Fruit fly (Drosophila melanogaster) whole organism, pupa: ENCODE data around the gene Cpr72Eb.

Experiments used
- CG10348 ChIP-seq: fragments of 200-800 bp; sonication (Bioruptor generic); IDR thresholded peaks from 2 replicates; pipeline ENCODE4 v1.3.6; 2022; ENCODE audit warnings: missing biosample characterization, missing genetic modification characterization
- CG12605 ChIP-seq: fragments of 200-800 bp; sonication (Bioruptor generic); IDR thresholded peaks from 2 replicates; pipeline ENCODE4 v1.3.6; 2022; ENCODE audit warnings: missing biosample characterization, missing genetic modification characterization
- CG13204 ChIP-seq: fragments of 200-800 bp; sonication (Bioruptor generic); optimal IDR thresholded peaks from 2 replicates; lab custom pipeline; 2018; ENCODE audit warnings: missing biosample characterization, mild to moderate bottlenecking, missing genetic modification characterization, moderate library complexity
- CG15710 ChIP-seq: fragments of 200-800 bp; sonication (Bioruptor generic); optimal IDR thresholded peaks from 2 replicates; lab custom pipeline; 2018; ENCODE audit warnings: missing biosample characterization, mild to moderate bottlenecking, missing genetic modification characterization, moderate library complexity
- CG4496 ChIP-seq: fragments of 200-800 bp; sonication (Bioruptor generic); IDR thresholded peaks from 3 replicates; pipeline ENCODE4 v1.3.6; 2022; ENCODE audit warnings: missing biosample characterization, missing genetic modification characterization
- CG8159 ChIP-seq: fragments of 200-800 bp; sonication (Bioruptor generic); optimal IDR thresholded peaks from 3 replicates; lab custom pipeline; 2018; ENCODE audit warnings: missing biosample characterization, mild to moderate bottlenecking, missing genetic modification characterization, moderate library complexity
- CG9948 ChIP-seq: fragments of 200-800 bp; sonication (Bioruptor generic); optimal IDR thresholded peaks from 2 replicates; lab custom pipeline; 2018; ENCODE audit warnings: missing biosample characterization, mild to moderate bottlenecking, missing genetic modification characterization, moderate library complexity
- Ets98B ChIP-seq: fragments of 200-800 bp; sonication (Bioruptor generic); IDR thresholded peaks from 2 replicates; pipeline ENCODE4 v1.3.6; 2022; ENCODE audit warnings: missing biosample characterization, missing genetic modification characterization
- Snoo ChIP-seq: fragments of 200-800 bp; sonication (Bioruptor generic); optimal IDR thresholded peaks from 3 replicates; lab custom pipeline; 2017; ENCODE audit warnings: missing biosample characterization, mild to moderate bottlenecking, missing genetic modification characterization, inconsistent platforms
- rn ChIP-seq: fragments of 200-800 bp; sonication (Bioruptor generic); IDR thresholded peaks from 2 replicates; pipeline ENCODE4 v1.3.6; 2022; ENCODE audit warnings: missing biosample characterization, missing genetic modification characterization

DNA sequence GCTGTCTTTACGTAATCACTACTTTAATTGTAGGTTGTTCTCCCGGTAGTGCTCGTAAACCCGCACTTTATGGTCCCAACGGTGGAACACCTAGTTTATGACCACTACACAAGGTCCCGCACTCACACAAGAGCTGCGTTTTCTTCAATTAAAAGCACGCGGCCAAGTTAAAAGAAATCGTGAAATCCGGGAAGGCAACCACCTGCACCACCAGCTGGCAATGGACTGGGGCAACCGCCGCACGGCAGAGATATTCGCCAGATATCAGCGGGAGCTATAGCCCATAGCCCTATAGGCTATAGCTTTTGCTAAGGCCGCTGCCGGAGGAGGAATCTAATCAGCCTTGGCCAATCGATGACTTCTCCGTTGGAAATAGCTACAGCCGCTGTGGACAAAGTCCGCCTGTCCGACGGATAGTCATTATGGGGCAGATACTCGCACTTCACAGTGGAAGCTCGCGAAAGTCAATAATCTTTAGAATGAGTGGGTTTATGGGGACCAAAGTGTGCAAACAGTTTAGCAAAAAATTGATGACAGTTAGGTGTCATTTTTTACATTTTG is 19.5 kb downstream of the Cpr72Eb start:
- no peak for TF ChIP-seq CG9948 (tag; lab: Kevin White, UChicago)
- no peak for TF ChIP-seq CG13204 (GFP tag; lab: Kevin White, UChicago)
- TF ChIP-seq CG10348 (GFP tag; lab: Robert Waterston, UW), result no peak
- 0 out of 2 replicates have a peak, but pooled peaks have one; percentile 32 for TF ChIP-seq Ets98B (GFP tag; lab: Robert Waterston, UW)
- TF ChIP-seq CG8159 (tag; lab: Kevin White, UChicago), result no peak
- no peak for TF ChIP-seq rn (GFP tag; lab: Robert Waterston, UW)
- TF ChIP-seq CG15710 (tag; lab: Kevin White, UChicago), result no peak
- no peak for TF ChIP-seq Snoo (tag; lab: Kevin White, UChicago)
- peak; percentile 41; the same call in 1 of the 3 replicates for TF ChIP-seq CG4496 (GFP tag; lab: Robert Waterston, UW)
- peak; percentile 37; the same call in 1 of the 2 replicates for TF ChIP-seq CG12605 (GFP tag; lab: Robert Waterston, UW)
